Worm (Caenorhabditis elegans) whole organism, early embryonic: ENCODE results near the gene comt-2.
"Not testable (repeated sequence)": the region's sequence is repeated elsewhere in the genome, so short reads cannot be mapped to it uniquely, and the experiment has no call there.

Experiments
- B0310.2 ChIP-seq: sonication (generic microtip); optimal IDR thresholded peaks from 2 replicates; lab custom pipeline; 2016; ENCODE audit warnings: mild to moderate bottlenecking, missing genetic modification characterization, missing compliant biosample characterization
- F13C5.2 ChIP-seq: sonication (generic microtip); optimal IDR thresholded peaks from 2 replicates; lab custom pipeline; 2017; ENCODE audit warnings: mild to moderate bottlenecking, missing genetic modification characterization, inconsistent platforms, missing compliant biosample characterization
- aly-1 ChIP-seq: sonication (generic microtip); optimal IDR thresholded peaks from 2 replicates; lab custom pipeline; 2016; ENCODE audit warnings: missing genetic modification characterization, missing compliant biosample characterization
- ama-1 ChIP-seq: fragments of 150-350 bp; optimal IDR thresholded peaks from 2 replicates; lab custom pipeline; 2014
- ceh-13 ChIP-seq: fragments of 200-800 bp; sonication (Bioruptor generic); optimal IDR thresholded peaks from 2 replicates; lab custom pipeline; 2018; ENCODE audit warnings: mild to moderate bottlenecking, missing genetic modification characterization, missing compliant biosample characterization
- ceh-36 ChIP-seq: sonication (generic microtip); optimal IDR thresholded peaks from 2 replicates; lab custom pipeline; 2016; ENCODE audit warnings: missing genetic modification characterization, inconsistent platforms, missing compliant biosample characterization
- ets-7 ChIP-seq: sonication (generic microtip); optimal IDR thresholded peaks from 2 replicates; lab custom pipeline; 2016; ENCODE audit warnings: missing genotype, missing genetic modification characterization, missing compliant biosample characterization
- flt-1 ChIP-seq: fragments of 200-800 bp; sonication (Bioruptor generic); IDR thresholded peaks from 2 replicates; pipeline ENCODE4 v1.3.6; 2022; ENCODE audit warnings: missing genetic modification characterization, missing compliant biosample characterization
- hmbx-1 ChIP-seq: sonication (generic microtip); optimal IDR thresholded peaks from 2 replicates; lab custom pipeline; 2016; ENCODE audit warnings: mild to moderate bottlenecking, missing genetic modification characterization, missing compliant biosample characterization
- hmg-4 ChIP-seq: fragments of 200-800 bp; sonication (Bioruptor generic); optimal IDR thresholded peaks from 2 replicates; lab custom pipeline; 2018; ENCODE audit warnings: mild to moderate bottlenecking, missing genetic modification characterization, missing compliant biosample characterization
- hnd-1 ChIP-seq: sonication (generic microtip); optimal IDR thresholded peaks from 2 replicates; lab custom pipeline; 2016; ENCODE audit warnings: missing genetic modification characterization, missing compliant biosample characterization
- pes-1 ChIP-seq: fragments of 200-800 bp; sonication (Bioruptor generic); IDR thresholded peaks from 2 replicates; pipeline ENCODE4 v1.3.6; 2022; ENCODE audit warnings: missing genetic modification reagents, missing genetic modification characterization, missing compliant biosample characterization
- scrt-1 ChIP-seq: fragments of 200-800 bp; sonication (Bioruptor generic); IDR thresholded peaks from 2 replicates; pipeline ENCODE4 v1.3.6; 2022; ENCODE audit warnings: missing genetic modification characterization, missing compliant biosample characterization
- sea-1 ChIP-seq: fragments of 200-800 bp; sonication (Bioruptor generic); conservative IDR thresholded peaks from 2 replicates; pipeline ENCODE4 v1.3.6; 2022; ENCODE audit warnings: missing genetic modification characterization, missing compliant biosample characterization
- tbx-11 ChIP-seq: fragments of 200-800 bp; sonication (Bioruptor generic); IDR thresholded peaks from 2 replicates; pipeline ENCODE4 v1.3.6; 2022; ENCODE audit warnings: missing genetic modification characterization, missing compliant biosample characterization
- tbx-37 ChIP-seq: fragments of 200-800 bp; sonication (Bioruptor generic); conservative IDR thresholded peaks from 2 replicates; pipeline ENCODE4 v1.3.6; 2022; ENCODE audit warnings: missing genetic modification reagents, missing genetic modification characterization, missing compliant biosample characterization
- tra-4 ChIP-seq: sonication (generic microtip); optimal IDR thresholded peaks from 2 replicates; lab custom pipeline; 2017; ENCODE audit warnings: missing genetic modification characterization, missing compliant biosample characterization

comt-2 gene

DNA sequence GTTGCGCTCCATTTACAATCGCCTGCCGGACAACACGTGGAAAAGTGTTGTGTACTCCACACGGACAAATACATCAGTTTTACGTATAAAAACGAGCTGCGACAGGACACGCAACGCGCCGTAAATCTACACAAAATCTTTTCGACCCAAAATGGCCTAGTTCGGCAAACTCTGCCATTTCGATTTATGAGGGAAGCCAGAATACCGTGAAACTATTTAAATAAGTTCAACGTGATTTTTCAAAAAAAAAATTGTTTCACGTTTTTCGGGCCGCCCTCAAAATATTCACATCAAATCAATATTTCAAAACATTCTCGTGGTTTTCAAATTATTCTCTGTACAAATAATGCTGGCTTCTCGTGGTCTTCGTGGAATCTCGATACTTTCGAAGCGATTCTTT lies 32.6 kb upstream of the comt-2 start, which contains the start of gene F36D3.8:
Gene F36D3.8 (plus strand): TSS at position 301 of the 400 bp plus-strand sequence.
- TF ChIP-seq tbx-11 (GFP tag; lab: Robert Waterston, UW) (no peak), hmg-4 (GFP tag; lab: Kevin White, UChicago) (no peak), flt-1 (GFP tag; lab: Robert Waterston, UW) (no peak), pes-1 (GFP tag; lab: Robert Waterston, UW) (no peak), ets-7 (tag; lab: Kevin White, UChicago) (no peak), tra-4 (tag; lab: Kevin White, UChicago) (no peak), aly-1 (tag; lab: Kevin White, UChicago) (no peak), ceh-36 (no peak), tbx-37 (no peak), F13C5.2 (tag; lab: Kevin White, UChicago) (no peak), hnd-1 (tag; lab: Kevin White, UChicago) (no peak)

ce11 chrV:16522242-16522641 lies 28.0 kb upstream of the comt-2 start, which contains the start of gene srw-34:
TSS of gene srw-34 (minus strand) at chrV:16522342.
- no peak for TF ChIP-seq scrt-1 (GFP tag; lab: Robert Waterston, UW)
- TF ChIP-seq hnd-1 (tag; lab: Kevin White, UChicago), result no peak
- TF ChIP-seq flt-1 (GFP tag; lab: Robert Waterston, UW), result no peak
- no peak for TF ChIP-seq ets-7 (tag; lab: Kevin White, UChicago)
- TF ChIP-seq tbx-11 (GFP tag; lab: Robert Waterston, UW), result no peak
- no peak for TF ChIP-seq tra-4 (tag; lab: Kevin White, UChicago)

DNA sequence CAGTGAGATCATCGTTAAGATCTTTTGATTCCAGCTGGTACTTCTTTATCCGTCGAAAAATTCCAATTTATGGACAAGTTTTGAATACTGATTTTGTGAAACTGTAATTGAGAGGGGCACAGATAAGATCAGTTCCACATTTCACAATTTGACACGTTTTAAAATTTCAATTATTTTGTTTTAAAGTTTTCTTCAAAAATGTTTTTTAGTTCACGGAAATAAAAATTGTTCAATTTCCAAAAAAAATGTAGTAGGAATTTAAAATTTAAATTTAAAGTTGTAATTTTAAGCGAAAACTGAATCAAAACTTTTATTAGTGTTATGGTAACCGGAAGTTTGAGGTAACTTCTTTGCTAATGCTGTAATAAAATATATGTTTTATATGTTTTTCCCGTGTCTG lies 23.3 kb upstream of the comt-2 start, which contains the start of gene F36D3.4:
Gene F36D3.4 (minus strand): TSS at position 101 of the 400 bp plus-strand sequence.
- TF ChIP-seq ets-7 (tag; lab: Kevin White, UChicago) (no peak), tra-4 (tag; lab: Kevin White, UChicago) (no peak), B0310.2 (tag; lab: Kevin White, UChicago) (no peak), ceh-36 (no peak), flt-1 (GFP tag; lab: Robert Waterston, UW) (no peak), tbx-11 (GFP tag; lab: Robert Waterston, UW) (no peak), hmg-4 (GFP tag; lab: Kevin White, UChicago) (no peak), ceh-13 (no peak), hnd-1 (tag; lab: Kevin White, UChicago) (no peak), hmbx-1 (no peak), scrt-1 (GFP tag; lab: Robert Waterston, UW) (no peak), F13C5.2 (tag; lab: Kevin White, UChicago) (no peak), tbx-37 (no peak), ama-1 (lab: Kevin White, UChicago) (no peak), aly-1 (tag; lab: Kevin White, UChicago) (no peak), sea-1 (GFP tag; lab: Robert Waterston, UW) (no peak)

- TF ChIP-seq tbx-11 (GFP tag; lab: Robert Waterston, UW); ceh-36; ama-1 (lab: Kevin White, UChicago): not testable (repeated sequence)
Observed at ce11 chrV:16515140-16515539, 20.9 kb upstream of the comt-2 start, which contains the start of gene F36D3.5. TSS of gene F36D3.5 (minus strand) at chrV:16515240.

ce11 chrV:16508667-16509066 lies 14.4 kb upstream of the comt-2 start, which contains the start of gene srr-3:
TSS of gene srr-3 (minus strand) at chrV:16508767.
- TF ChIP-seq hmbx-1, result no peak
- no peak for TF ChIP-seq tbx-37
- TF ChIP-seq F13C5.2 (tag; lab: Kevin White, UChicago), result no peak
- no peak for TF ChIP-seq flt-1 (GFP tag; lab: Robert Waterston, UW)
- no peak for TF ChIP-seq ceh-13

DNA sequence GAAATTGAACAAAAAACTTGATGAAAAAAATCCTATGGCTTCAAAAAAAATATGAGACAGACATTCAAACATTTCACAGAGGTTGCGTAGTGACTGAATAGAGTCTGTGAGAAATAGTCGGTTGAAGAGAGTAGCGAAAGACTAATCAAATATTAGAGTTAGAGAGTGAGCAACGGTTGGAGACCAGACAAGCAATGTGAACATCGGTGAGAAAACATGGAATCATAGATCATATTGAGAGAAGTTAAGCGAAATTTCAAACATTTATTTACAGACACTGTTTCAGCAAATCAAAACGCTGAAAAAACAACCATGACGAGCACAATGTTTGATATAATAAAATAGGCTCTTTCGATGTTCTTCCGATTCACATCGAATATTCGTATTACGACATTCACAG lies 12.4 kb upstream of the comt-2 start:
- TF ChIP-seq flt-1 (GFP tag; lab: Robert Waterston, UW), result no peak
- no peak for TF ChIP-seq F13C5.2 (tag; lab: Kevin White, UChicago)
- no peak for TF ChIP-seq pes-1 (GFP tag; lab: Robert Waterston, UW)
- no peak for TF ChIP-seq ceh-36
- no peak for TF ChIP-seq scrt-1 (GFP tag; lab: Robert Waterston, UW)
- no peak for TF ChIP-seq B0310.2 (tag; lab: Kevin White, UChicago)
- no peak for TF ChIP-seq hmbx-1
- no peak for TF ChIP-seq ets-7 (tag; lab: Kevin White, UChicago)
- no peak for TF ChIP-seq sea-1 (GFP tag; lab: Robert Waterston, UW)
- TF ChIP-seq aly-1 (tag; lab: Kevin White, UChicago), result no peak
- no peak for TF ChIP-seq tra-4 (tag; lab: Kevin White, UChicago)
- TF ChIP-seq tbx-11 (GFP tag; lab: Robert Waterston, UW), result no peak
- no peak for TF ChIP-seq hmg-4 (GFP tag; lab: Kevin White, UChicago)
- no peak for TF ChIP-seq ama-1 (lab: Kevin White, UChicago)
- no peak for TF ChIP-seq ceh-13
- TF ChIP-seq tbx-37, result no peak
- no peak for TF ChIP-seq hnd-1 (tag; lab: Kevin White, UChicago)

DNA sequence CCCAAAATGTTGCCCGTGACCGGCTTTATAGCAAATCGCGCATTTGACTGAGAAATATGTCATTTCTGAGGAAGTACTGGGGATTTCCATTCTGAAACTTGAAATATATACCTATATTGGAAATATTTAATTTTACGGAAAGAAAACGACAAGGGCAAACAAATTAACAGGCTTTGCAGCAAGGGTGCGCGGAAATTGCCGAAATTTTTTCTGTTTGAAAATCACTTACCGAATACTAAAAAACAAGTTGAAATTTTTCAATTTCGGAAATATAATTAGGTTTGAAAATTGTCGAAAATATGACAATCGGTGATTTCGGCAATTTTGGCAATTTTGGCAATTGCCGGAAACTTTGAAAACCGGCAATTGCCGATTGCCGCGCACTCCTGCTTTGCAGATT lies 11.5 kb upstream of the comt-2 start, which contains the start of gene nhr-54:
Gene nhr-54 (minus strand): TSS at position 101 of the 400 bp plus-strand sequence.
- TF ChIP-seq flt-1 (GFP tag; lab: Robert Waterston, UW), result no peak
- no peak for TF ChIP-seq tbx-11 (GFP tag; lab: Robert Waterston, UW)
- TF ChIP-seq hnd-1 (tag; lab: Kevin White, UChicago), result no peak
- TF ChIP-seq B0310.2 (tag; lab: Kevin White, UChicago), result no peak
- no peak for TF ChIP-seq ama-1 (lab: Kevin White, UChicago)
- TF ChIP-seq hmbx-1, result no peak
- TF ChIP-seq ets-7 (tag; lab: Kevin White, UChicago), result no peak
- no peak for TF ChIP-seq ceh-13
- no peak for TF ChIP-seq scrt-1 (GFP tag; lab: Robert Waterston, UW)
- TF ChIP-seq aly-1 (tag; lab: Kevin White, UChicago), result no peak
- TF ChIP-seq tbx-37, result no peak

DNA sequence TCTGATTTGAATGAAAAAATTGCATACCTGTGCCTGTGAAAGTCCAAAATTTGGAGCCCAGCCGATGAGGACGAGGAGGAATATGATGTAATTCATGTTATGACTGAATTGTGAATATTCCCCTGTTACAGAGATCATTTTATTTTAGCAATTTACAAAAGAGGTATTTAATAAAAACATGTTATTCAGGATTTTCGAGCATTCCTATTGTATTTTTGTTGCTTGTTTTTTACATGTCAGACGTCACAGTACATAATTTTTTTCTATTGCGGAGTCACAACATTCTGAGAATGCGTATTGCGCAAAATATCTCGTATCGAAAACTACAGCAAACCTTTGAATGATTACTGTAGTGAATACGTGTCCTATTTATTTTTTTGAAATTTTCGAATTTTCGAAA lies 8.9 kb upstream of the comt-2 start, which contains the start of gene F36D3.14:
Gene F36D3.14 (minus strand): TSS at position 101 of the 400 bp plus-strand sequence.
- TF ChIP-seq hmbx-1, result no peak
- TF ChIP-seq tra-4 (tag; lab: Kevin White, UChicago), result no peak
- no peak for TF ChIP-seq tbx-11 (GFP tag; lab: Robert Waterston, UW)
- TF ChIP-seq tbx-37, result no peak
- TF ChIP-seq scrt-1 (GFP tag; lab: Robert Waterston, UW), result no peak
- TF ChIP-seq pes-1 (GFP tag; lab: Robert Waterston, UW), result no peak
- TF ChIP-seq ceh-13, result no peak
- TF ChIP-seq hnd-1 (tag; lab: Kevin White, UChicago), result no peak
- no peak for TF ChIP-seq aly-1 (tag; lab: Kevin White, UChicago)
- TF ChIP-seq hmg-4 (GFP tag; lab: Kevin White, UChicago), result no peak
- no peak for TF ChIP-seq sea-1 (GFP tag; lab: Robert Waterston, UW)
- no peak for TF ChIP-seq ceh-36
- TF ChIP-seq flt-1 (GFP tag; lab: Robert Waterston, UW), result no peak
- TF ChIP-seq F13C5.2 (tag; lab: Kevin White, UChicago), result no peak
